Fruit fly (Drosophila melanogaster) whole organism, prepupa: Measurements from ENCODE around the gene CG14960.

Source experiments
- Blimp-1 ChIP-seq: fragments of 200-800 bp; sonication (Bioruptor generic); optimal IDR thresholded peaks from 3 replicates; lab custom pipeline; 2017; ENCODE audit warnings: missing biosample characterization, missing genetic modification characterization, mild to moderate bottlenecking, moderate library complexity, missing genetic modification reagents
- CG10631 ChIP-seq: fragments of 200-800 bp; sonication (Bioruptor generic); optimal IDR thresholded peaks from 2 replicates; lab custom pipeline; 2016; ENCODE audit warnings: missing biosample characterization, missing genetic modification characterization
- CG10669 ChIP-seq: fragments of 200-800 bp; sonication (Bioruptor generic); optimal IDR thresholded peaks from 3 replicates; lab custom pipeline; 2018; ENCODE audit warnings: missing biosample characterization, mild to moderate bottlenecking, missing genetic modification characterization, moderate library complexity
- CG15336 ChIP-seq: fragments of 200-800 bp; sonication (Bioruptor generic); IDR thresholded peaks from 2 replicates; pipeline ENCODE4 v1.3.6; 2022; ENCODE audit warnings: missing biosample characterization, missing genetic modification characterization
- CG1621 ChIP-seq: fragments of 200-800 bp; sonication (Bioruptor generic); optimal IDR thresholded peaks from 3 replicates; lab custom pipeline; 2018; ENCODE audit warnings: missing biosample characterization, mild to moderate bottlenecking, missing genetic modification characterization
- CG3032 ChIP-seq: fragments of 200-800 bp; optimal IDR thresholded peaks from 2 replicates; lab custom pipeline; 2019; ENCODE audit warnings: missing biosample characterization, mild to moderate bottlenecking, missing genetic modification characterization, moderate library complexity
- CG31627 ChIP-seq: fragments of 200-800 bp; sonication (Bioruptor generic); optimal IDR thresholded peaks from 3 replicates; lab custom pipeline; 2016; ENCODE audit warnings: missing biosample characterization, missing genetic modification characterization
- CG32006 ChIP-seq: fragments of 200-800 bp; sonication (Bioruptor generic); optimal IDR thresholded peaks from 3 replicates; lab custom pipeline; 2017; ENCODE audit warnings: missing biosample characterization, mild to moderate bottlenecking, missing genetic modification characterization
- CG34406 ChIP-seq: fragments of 200-800 bp; sonication (Bioruptor generic); optimal IDR thresholded peaks from 3 replicates; lab custom pipeline; 2016; ENCODE audit warnings: missing biosample characterization, missing genetic modification characterization
- CG3919 ChIP-seq: fragments of 200-800 bp; sonication (Bioruptor generic); optimal IDR thresholded peaks from 3 replicates; lab custom pipeline; 2016; ENCODE audit warnings: missing biosample characterization, missing genetic modification characterization
- CG6163 ChIP-seq: fragments of 200-800 bp; sonication (Bioruptor generic); IDR thresholded peaks from 3 replicates; pipeline ENCODE4 v1.3.6; 2022; ENCODE audit warnings: missing biosample characterization, missing genetic modification characterization
- CG6276 ChIP-seq: fragments of 200-800 bp; sonication (Bioruptor generic); optimal IDR thresholded peaks from 2 replicates; lab custom pipeline; 2017; ENCODE audit warnings: missing biosample characterization, mild to moderate bottlenecking, missing genetic modification characterization
- CG6792 ChIP-seq: fragments of 200-800 bp; sonication (Bioruptor generic); optimal IDR thresholded peaks from 3 replicates; lab custom pipeline; 2016; ENCODE audit warnings: missing biosample characterization, missing genetic modification characterization
- CG6808 ChIP-seq: fragments of 200-800 bp; sonication (Bioruptor generic); optimal IDR thresholded peaks from 3 replicates; lab custom pipeline; 2017; ENCODE audit warnings: missing biosample characterization, missing genetic modification characterization, mild to moderate bottlenecking, moderate library complexity, missing genetic modification reagents
- CG6854 ChIP-seq: fragments of 200-800 bp; sonication (Bioruptor generic); optimal IDR thresholded peaks from 2 replicates; lab custom pipeline; 2017; ENCODE audit warnings: missing biosample characterization, mild to moderate bottlenecking, missing genetic modification characterization
- CG8632 ChIP-seq: fragments of 200-800 bp; sonication (Bioruptor generic); optimal IDR thresholded peaks from 3 replicates; lab custom pipeline; 2016; ENCODE audit warnings: missing biosample characterization, missing genetic modification characterization
- Eip78C ChIP-seq: fragments of 200-800 bp; sonication (Bioruptor generic); peaks from one replicate; lab custom pipeline; 2016; ENCODE audit warnings: missing biosample characterization, missing genetic modification characterization
- Ets21C ChIP-seq: fragments of 200-800 bp; sonication (Bioruptor generic); optimal IDR thresholded peaks from 3 replicates; lab custom pipeline; 2016; ENCODE audit warnings: missing biosample characterization, missing genetic modification characterization
- Ets96B ChIP-seq: fragments of 200-800 bp; optimal IDR thresholded peaks from 2 replicates; lab custom pipeline; 2019; ENCODE audit warnings: missing biosample characterization, mild to moderate bottlenecking, missing genetic modification characterization, moderate library complexity
- Gug ChIP-seq: fragments of 200-800 bp; sonication (Bioruptor generic); IDR thresholded peaks from 2 replicates; pipeline ENCODE4 v1.3.6; 2022; ENCODE audit warnings: missing biosample characterization, missing genetic modification characterization
- Hr38 ChIP-seq: sonication (Bioruptor generic); optimal IDR thresholded peaks from 2 replicates; lab custom pipeline; 2016; ENCODE audit warnings: missing biosample characterization, missing genetic modification characterization
- Hr39 ChIP-seq: fragments of 200-800 bp; sonication (Bioruptor generic); optimal IDR thresholded peaks from 2 replicates; lab custom pipeline; 2016; ENCODE audit warnings: missing biosample characterization, missing genetic modification characterization
- Hr4 ChIP-seq: fragments of 200-800 bp; sonication (Bioruptor generic); optimal IDR thresholded peaks from 3 replicates; lab custom pipeline; 2016; ENCODE audit warnings: missing biosample characterization, missing genetic modification characterization
- Lpt ChIP-seq: fragments of 200-800 bp; sonication (Bioruptor generic); optimal IDR thresholded peaks from 3 replicates; lab custom pipeline; 2016; ENCODE audit warnings: missing biosample characterization, missing genetic modification characterization
- Met ChIP-seq: fragments of 200-800 bp; sonication (Bioruptor generic); optimal IDR thresholded peaks from 3 replicates; lab custom pipeline; 2016; ENCODE audit warnings: missing biosample characterization, missing genetic modification characterization
- OdsH ChIP-seq: fragments of 200-800 bp; sonication (Bioruptor generic); optimal IDR thresholded peaks from 3 replicates; lab custom pipeline; 2016; ENCODE audit warnings: missing biosample characterization, missing genetic modification characterization
- Smox ChIP-seq: fragments of 200-800 bp; sonication (Bioruptor generic); optimal IDR thresholded peaks from 3 replicates; lab custom pipeline; 2016; ENCODE audit warnings: missing biosample characterization, missing genetic modification characterization
- Sox14 ChIP-seq: fragments of 200-800 bp; sonication (Bioruptor generic); optimal IDR thresholded peaks from 3 replicates; lab custom pipeline; 2016; ENCODE audit warnings: missing biosample characterization, missing genetic modification characterization
- Sox15 ChIP-seq: fragments of 200-800 bp; sonication (Bioruptor generic); optimal IDR thresholded peaks from 3 replicates; lab custom pipeline; 2016; ENCODE audit warnings: missing biosample characterization, missing genetic modification characterization
- achi ChIP-seq: fragments of 200-800 bp; sonication (Bioruptor generic); optimal IDR thresholded peaks from 3 replicates; lab custom pipeline; 2016; ENCODE audit warnings: missing biosample characterization, missing genetic modification characterization
- acj6 ChIP-seq: fragments of 200-800 bp; sonication (Bioruptor generic); optimal IDR thresholded peaks from 3 replicates; lab custom pipeline; 2016; ENCODE audit warnings: missing biosample characterization, missing genetic modification characterization
- cyc ChIP-seq: fragments of 200-800 bp; sonication (Bioruptor generic); optimal IDR thresholded peaks from 3 replicates; lab custom pipeline; 2016; ENCODE audit warnings: missing biosample characterization, missing genetic modification characterization
- dac ChIP-seq: fragments of 200-800 bp; sonication (Bioruptor generic); optimal IDR thresholded peaks from 2 replicates; lab custom pipeline; 2017; ENCODE audit warnings: missing biosample characterization, mild to moderate bottlenecking, missing genetic modification characterization
- dsx ChIP-seq: fragments of 200-800 bp; optimal IDR thresholded peaks from 3 replicates; lab custom pipeline; 2019; ENCODE audit warnings: missing biosample characterization, mild to moderate bottlenecking, missing genetic modification characterization, moderate library complexity; ENCODE audit not compliant: poor library complexity, severe bottlenecking
- eg ChIP-seq: fragments of 200-800 bp; sonication (Bioruptor generic); IDR thresholded peaks from 3 replicates; pipeline ENCODE4 v1.3.6; 2022; ENCODE audit warnings: missing biosample characterization, missing genetic modification characterization
- esn ChIP-seq: fragments of 200-800 bp; sonication (Bioruptor generic); optimal IDR thresholded peaks from 2 replicates; lab custom pipeline; 2016; ENCODE audit warnings: missing biosample characterization, mild to moderate bottlenecking, missing genetic modification characterization, moderate library complexity
- fd59A ChIP-seq: fragments of 200-800 bp; sonication (Bioruptor generic); optimal IDR thresholded peaks from 2 replicates; lab custom pipeline; 2017; ENCODE audit warnings: missing biosample characterization, mild to moderate bottlenecking, missing genetic modification characterization, missing genetic modification reagents
- fd85E ChIP-seq: fragments of 200-800 bp; sonication (Bioruptor generic); optimal IDR thresholded peaks from 3 replicates; lab custom pipeline; 2016; ENCODE audit warnings: missing biosample characterization, missing genetic modification characterization
- fkh ChIP-seq: fragments of 200-800 bp; sonication (Bioruptor generic); optimal IDR thresholded peaks from 3 replicates; lab custom pipeline; 2017; ENCODE audit warnings: missing biosample characterization, mild to moderate bottlenecking, missing genetic modification characterization, moderate library complexity
- lz ChIP-seq: fragments of 200-800 bp; sonication (Bioruptor generic); optimal IDR thresholded peaks from 3 replicates; lab custom pipeline; 2016; ENCODE audit warnings: missing biosample characterization, missing genetic modification characterization
- net ChIP-seq: fragments of 200-800 bp; sonication (Bioruptor generic); optimal IDR thresholded peaks from 3 replicates; lab custom pipeline; 2016; ENCODE audit warnings: missing biosample characterization, missing genetic modification characterization
- pdm3 ChIP-seq: fragments of 200-800 bp; sonication (Bioruptor generic); optimal IDR thresholded peaks from 3 replicates; lab custom pipeline; 2016; ENCODE audit warnings: missing biosample characterization, missing genetic modification characterization
- salr ChIP-seq, 2 experiments: fragments of 200-800 bp; sonication (Bioruptor generic); optimal IDR thresholded peaks; 3 replicates each; lab custom pipeline; 2016 to 2018; ENCODE audit warnings: missing biosample characterization in 2 of 2, missing genetic modification characterization in 2 of 2, mild to moderate bottlenecking in 1 of 2
- spab ChIP-seq: fragments of 200-800 bp; sonication (Bioruptor generic); optimal IDR thresholded peaks from 2 replicates; lab custom pipeline; 2017; ENCODE audit warnings: missing biosample characterization, mild to moderate bottlenecking, missing genetic modification characterization, missing genetic modification reagents
- ss ChIP-seq, 2 experiments: fragments of 200-800 bp; sonication (Bioruptor generic); optimal IDR thresholded peaks; 2 replicates in 1 of 2; 3 replicates in 1 of 2; lab custom pipeline; 2017 to 2018; ENCODE audit warnings: mild to moderate bottlenecking in 2 of 2, missing biosample characterization in 2 of 2, missing genetic modification characterization in 2 of 2, moderate library complexity in 1 of 2
- svp ChIP-seq: fragments of 200-800 bp; sonication (Bioruptor generic); peaks from one replicate; lab custom pipeline; 2016; ENCODE audit warnings: missing biosample characterization, missing genetic modification characterization
- topi ChIP-seq: fragments of 200-800 bp; sonication (Bioruptor generic); optimal IDR thresholded peaks from 3 replicates; lab custom pipeline; 2016; ENCODE audit warnings: missing biosample characterization, missing genetic modification characterization
- vri ChIP-seq: fragments of 200-800 bp; sonication (Bioruptor generic); optimal IDR thresholded peaks from 3 replicates; lab custom pipeline; 2016; ENCODE audit warnings: missing biosample characterization, mild to moderate bottlenecking, missing genetic modification characterization

The CG14960 gene

DNA sequence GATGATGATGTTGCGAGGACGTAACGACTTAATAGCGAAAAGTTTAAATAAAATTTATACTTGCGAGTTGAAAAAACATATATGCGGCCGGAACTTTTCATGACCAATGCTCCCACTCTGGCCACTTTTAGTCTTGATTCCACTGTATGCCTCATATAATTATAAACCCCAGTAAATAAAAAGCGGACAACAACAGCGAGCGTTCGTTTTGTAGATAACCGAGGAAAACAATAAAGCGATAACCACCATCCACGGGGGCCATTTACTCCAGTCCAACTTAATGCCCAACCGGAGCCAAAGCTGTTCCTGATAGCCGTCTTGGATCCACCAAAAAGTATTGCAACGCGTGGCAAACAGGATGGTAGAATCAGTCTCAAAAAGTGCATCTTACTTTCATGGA lies 34.5 kb upstream of the CG14960 start:
- TF ChIP-seq Sox15 (GFP tag; lab: Kevin White, UChicago) = no peak
- no peak for TF ChIP-seq CG10631 (GFP tag; lab: Kevin White, UChicago)
- no peak for TF ChIP-seq topi
- TF ChIP-seq spab (GFP tag; lab: Kevin White, UChicago) = no peak
- TF ChIP-seq Met (GFP tag; lab: Kevin White, UChicago) = no peak
- TF ChIP-seq pdm3 (GFP tag; lab: Kevin White, UChicago) = no peak
- no peak for TF ChIP-seq Hr39 (GFP tag; lab: Kevin White, UChicago)
- TF ChIP-seq CG34406 = no peak
- TF ChIP-seq achi (GFP tag; lab: Kevin White, UChicago) = no peak
- TF ChIP-seq net = no peak
- TF ChIP-seq CG6163 (GFP tag; lab: Robert Waterston, UW) = peak; percentile 50; the same call in 1 of the 3 replicates
- TF ChIP-seq vri (GFP tag; lab: Kevin White, UChicago) = peak; percentile 23

- TF ChIP-seq esn (GFP tag; lab: Kevin White, UChicago) (peak; percentile 0), fd59A (GFP tag; lab: Kevin White, UChicago) (no peak), lz (GFP tag; lab: Kevin White, UChicago) (peak; percentile 38), CG3919 (no peak), Smox (no peak), CG6808 (GFP tag; lab: Kevin White, UChicago) (peak; percentile 100), Hr4 (no peak), OdsH (no peak), CG3032 (tag; lab: Kevin White, UChicago) (no peak), Blimp-1 (GFP tag; lab: Kevin White, UChicago) (no peak), fkh (peak; percentile 43), CG10669 (GFP tag; lab: Kevin White, UChicago) (no peak), vri (GFP tag; lab: Kevin White, UChicago) (no peak), Lpt (GFP tag; lab: Kevin White, UChicago) (no peak), cyc (GFP tag; lab: Kevin White, UChicago) (peak; percentile 10), dsx (GFP tag; lab: Kevin White, UChicago) (no peak), net (no peak), achi (GFP tag; lab: Kevin White, UChicago) (no peak), CG15336 (GFP tag; lab: Robert Waterston, UW) (no peak), ss (GFP tag; optimal IDR thresholded peaks at IDR 0.05; lab: Kevin White, UChicago) (peak in 1 of 2 experiments; percentile 48), Eip78C (GFP tag; lab: Kevin White, UChicago) (peak; percentile 76), svp (peak; percentile 93), CG6163 (GFP tag; lab: Robert Waterston, UW) (no peak), salr (GFP tag; optimal IDR thresholded peaks at IDR 0.05; lab: Kevin White, UChicago) (no peak), CG32006 (GFP tag; lab: Kevin White, UChicago) (no peak), CG10631 (GFP tag; lab: Kevin White, UChicago) (no peak), Sox14 (GFP tag; lab: Kevin White, UChicago) (peak; percentile 45), eg (GFP tag; lab: Robert Waterston, UW) (no peak), Hr38 (GFP tag; lab: Kevin White, UChicago) (no peak), CG31627 (GFP tag; lab: Kevin White, UChicago) (peak; percentile 35), Hr39 (GFP tag; lab: Kevin White, UChicago) (no peak), Ets21C (no peak), CG6792 (GFP tag; lab: Kevin White, UChicago) (no peak), CG6854 (GFP tag; lab: Kevin White, UChicago) (peak; percentile 13), Sox15 (GFP tag; lab: Kevin White, UChicago) (no peak), CG8632 (GFP tag; lab: Kevin White, UChicago) (no peak), dac (no peak), CG1621 (no peak), Gug (GFP tag; lab: Robert Waterston, UW) (0 out of 2 replicates have a peak, but pooled peaks have one; percentile 12), acj6 (GFP tag; lab: Kevin White, UChicago) (no peak), pdm3 (GFP tag; lab: Kevin White, UChicago) (no peak), CG6276 (GFP tag; lab: Kevin White, UChicago) (no peak), Met (GFP tag; lab: Kevin White, UChicago) (no peak), Ets96B (tag; lab: Kevin White, UChicago) (no peak), fd85E (no peak)
These were observed 31.6 kb upstream of the CG14960 start, which contains the start of gene CG17746 for dm6 chr3L:3239033-3239752. Gene CG17746, minus strand, starts transcription at chr3L:3239578.
